Fruit fly (Drosophila melanogaster): ENCODE measurements around the gene mei-41.
A peak's percentile ranks its signal among the peaks of the same experiment; 100 is the strongest.

mei-41 gene

dm6 chrX:16414451-16415368 is 23.2 kb downstream of the mei-41 start, which contains the start of gene Traf-like (continued):
- TF ChIP-seq Pdp1 (GFP tag; optimal IDR thresholded peaks at IDR 0.05) (no peak), Atf-2 (GFP tag; optimal IDR thresholded peaks at IDR 0.05) (no peak), tio (GFP tag; optimal IDR thresholded peaks at IDR 0.05) (no peak), CG9797 (GFP tag; optimal IDR thresholded peaks at IDR 0.05) (no peak), Hey (tag; optimal IDR thresholded peaks at IDR 0.05) (peak; percentile 23), CG13123 (GFP tag; optimal IDR thresholded peaks at IDR 0.05) (no peak)

dm6 chrX:16420048-16420447 is 28.6 kb downstream of the mei-41 start:
- TF ChIP-seq mirr (GFP tag; optimal IDR thresholded peaks at IDR 0.05) (peak; percentile 46), HmgZ (tag; optimal IDR thresholded peaks at IDR 0.05) (no peak), Asciz (GFP tag; optimal IDR thresholded peaks at IDR 0.05) (peak; percentile 2), CG18619 (GFP tag; optimal IDR thresholded peaks at IDR 0.05) (no peak), pan (optimal IDR thresholded peaks at IDR 0.05) (no peak), pan (GFP tag; optimal IDR thresholded peaks at IDR 0.05 in 1 of 2, IDR thresholded peaks at IDR 0.05 in 1 of 2) (peak in 1 of 2 experiments; percentile 14), CG11696 (GFP tag; IDR thresholded peaks at IDR 0.05) (no peak), CG13296 (GFP tag; optimal IDR thresholded peaks at IDR 0.05) (peak; percentile 52), CG6765 (GFP tag; optimal IDR thresholded peaks at IDR 0.05) (peak; percentile 11), crc (GFP tag; optimal IDR thresholded peaks at IDR 0.05) (no peak), CG15514 (GFP tag; optimal IDR thresholded peaks at IDR 0.05) (peak; percentile 34), fd3F (GFP tag; optimal IDR thresholded peaks at IDR 0.05) (peak; percentile 10), D19B (GFP tag; optimal IDR thresholded peaks at IDR 0.05) (peak; percentile 67), ATbp (GFP tag; optimal IDR thresholded peaks at IDR 0.05) (peak; percentile 34), BtbVII (GFP tag; optimal IDR thresholded peaks at IDR 0.05) (peak; percentile 26), Hmr (GFP tag; optimal IDR thresholded peaks at IDR 0.05) (peak; percentile 43), Fer1 (GFP tag; optimal IDR thresholded peaks at IDR 0.05) (peak; percentile 50), CG18599 (GFP tag; optimal IDR thresholded peaks at IDR 0.05) (peak; percentile 49), gem (tag; optimal IDR thresholded peaks at IDR 0.05) (no peak), CG3281 (GFP tag; optimal IDR thresholded peaks at IDR 0.05) (peak; percentile 12), HLH3B (GFP tag; IDR thresholded peaks at IDR 0.05) (0 out of 2 replicates have a peak, but pooled peaks have one; percentile 16), wek (GFP tag; optimal IDR thresholded peaks at IDR 0.05) (peak; percentile 6), Fer3 (tag; optimal IDR thresholded peaks at IDR 0.05) (peak; percentile 3), Spps (tag; optimal IDR thresholded peaks at IDR 0.05) (no peak), zfh1 (GFP tag; IDR thresholded peaks at IDR 0.05) (no peak), HLH4C (GFP tag; IDR thresholded peaks at IDR 0.05; ENCODE audit: partially characterized antibody) (no peak), Meics (GFP tag; optimal IDR thresholded peaks at IDR 0.05) (peak; percentile 3), CG7987 (GFP tag; optimal IDR thresholded peaks at IDR 0.05) (peak; percentile 35), unpg (GFP tag; optimal IDR thresholded peaks at IDR 0.05) (peak; percentile 17), CG15269 (tag; optimal IDR thresholded peaks at IDR 0.05) (no peak), Med (GFP tag) (peak; percentile 68), CG31365 (tag; optimal IDR thresholded peaks at IDR 0.05) (peak; percentile 8), CG1603 (tag; optimal IDR thresholded peaks at IDR 0.05) (peak; percentile 11), CG12071 (GFP tag; optimal IDR thresholded peaks at IDR 0.05) (peak; percentile 51), CG2678 (tag; optimal IDR thresholded peaks at IDR 0.05) (peak; percentile 42), sens (GFP tag) (peak; percentile 76), Pdp1 (GFP tag; optimal IDR thresholded peaks at IDR 0.05) (peak in 1 of 2 experiments; percentile 28), CG34376 (GFP tag; optimal IDR thresholded peaks at IDR 0.05) (peak; percentile 28), CG12769 (tag; optimal IDR thresholded peaks at IDR 0.05) (peak; percentile 23), CG8290 (GFP tag; optimal IDR thresholded peaks at IDR 0.05) (no peak), CG8290 (tag; optimal IDR thresholded peaks at IDR 0.05) (peak in 1 of 2 experiments; percentile 54)

All from whole organism, embryonic.